Fruit fly (Drosophila melanogaster): Measurements from ENCODE around the gene CG15432.
A peak's percentile ranks its signal among the peaks of the same experiment; 100 is the strongest.

Gene CG15432

dm6 chr2L:4458119-4459056 lies 16.3 kb downstream of the CG15432 start, which contains the start of gene RpL27A (continued):
- TF ChIP-seq TFAM (GFP tag; optimal IDR thresholded peaks at IDR 0.05) (peak; percentile 17), CG7928 (GFP tag; optimal IDR thresholded peaks at IDR 0.05) (peak; percentile 39), ap (GFP tag; IDR thresholded peaks at IDR 0.05) (peak; percentile 61), CG9437 (GFP tag; optimal IDR thresholded peaks at IDR 0.05) (peak; percentile 59), eve (GFP tag; optimal IDR thresholded peaks at IDR 0.05) (no peak), lov (optimal IDR thresholded peaks at IDR 0.05) (no peak), lov (GFP tag; IDR thresholded peaks at IDR 0.05) (peak; percentile 79; the same call in 2 of the 3 replicates), CG5245 (GFP tag; optimal IDR thresholded peaks at IDR 0.05) (peak; percentile 65), CG1647 (GFP tag; optimal IDR thresholded peaks at IDR 0.05) (peak; percentile 60), psq (GFP tag; optimal IDR thresholded peaks at IDR 0.05) (peak; percentile 51), HmgZ (tag; optimal IDR thresholded peaks at IDR 0.05) (peak; percentile 75), Hsf (GFP tag; optimal IDR thresholded peaks at IDR 0.05) (peak; percentile 69), CG15479 (GFP tag; optimal IDR thresholded peaks at IDR 0.05) (no peak), CG17385 (GFP tag; optimal IDR thresholded peaks at IDR 0.05) (peak; percentile 87), Ssrp (tag; optimal IDR thresholded peaks at IDR 0.05) (peak; percentile 43), C15 (GFP tag; IDR thresholded peaks at IDR 0.05) (0 out of 3 replicates have a peak, but pooled peaks have one; percentile 68), Sry-β (GFP tag; optimal IDR thresholded peaks at IDR 0.05) (peak; percentile 70), CG10431 (GFP tag; optimal IDR thresholded peaks at IDR 0.05) (peak; percentile 90), gem (tag; optimal IDR thresholded peaks at IDR 0.05) (peak; percentile 81), CG6689 (GFP tag; IDR thresholded peaks at IDR 0.05) (peak; percentile 73), CG10267 (tag; optimal IDR thresholded peaks at IDR 0.05) (peak; percentile 83), H2.0 (GFP tag; IDR thresholded peaks at IDR 0.05) (peak; percentile 82), CG1603 (tag; optimal IDR thresholded peaks at IDR 0.05) (peak; percentile 87), chif (GFP tag; optimal IDR thresholded peaks at IDR 0.05) (peak; percentile 52 to 68), CG12769 (tag; optimal IDR thresholded peaks at IDR 0.05) (peak; percentile 72), CG1024 (GFP tag; IDR thresholded peaks at IDR 0.05) (peak; percentile 88), sima (GFP tag; optimal IDR thresholded peaks at IDR 0.05) (peak; percentile 50), MBD-R2 (GFP tag; IDR thresholded peaks at IDR 0.05) (peak; percentile 56), CG11560 (tag; IDR thresholded peaks at IDR 0.05) (no peak; the same call in 2 of the 3 replicates), Pdp1 (GFP tag; optimal IDR thresholded peaks at IDR 0.05) (peak; percentile 29 to 62), Dbx (GFP tag; IDR thresholded peaks at IDR 0.05) (peak; percentile 89)

DNA sequence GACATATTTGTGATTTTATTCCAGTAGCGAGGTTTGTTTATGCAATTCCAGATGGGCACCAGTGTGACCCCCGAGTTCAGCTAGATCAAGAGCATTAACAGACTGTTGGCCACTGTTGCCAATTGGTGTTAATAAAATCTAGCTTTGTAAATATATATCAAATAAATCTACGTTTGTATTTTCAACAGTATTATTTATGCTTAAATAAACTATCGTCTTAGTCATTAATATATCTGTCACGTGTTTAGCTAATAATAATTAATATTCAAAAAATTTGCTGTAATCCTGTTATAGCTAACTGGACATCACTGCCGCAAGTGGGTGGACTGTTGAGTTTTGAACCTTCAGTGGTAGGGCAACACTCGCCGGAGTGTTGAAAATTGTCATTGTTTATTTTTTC lies 17.4 kb downstream of the CG15432 start, which contains the start of the genes mRpL27 and CG15435:
mRpL27 (minus strand) TSS at position 96 of the 400 bp plus-strand sequence.
CG15435 (plus strand) TSS at position 187 of the 400 bp plus-strand sequence.
- TF ChIP-seq Ssrp (tag; optimal IDR thresholded peaks at IDR 0.05) (no peak), Fer3 (tag; optimal IDR thresholded peaks at IDR 0.05) (peak; percentile 44), CG12391 (tag; optimal IDR thresholded peaks at IDR 0.05) (peak; percentile 68), bsh (GFP tag; optimal IDR thresholded peaks at IDR 0.05) (peak in 1 of 2 experiments; percentile 21), Hsf (GFP tag; optimal IDR thresholded peaks at IDR 0.05) (peak; percentile 63), CG17829 (tag; optimal IDR thresholded peaks at IDR 0.05) (peak; percentile 59), Stat92E (GFP tag; optimal IDR thresholded peaks at IDR 0.05) (peak in 1 of 3 experiments; percentile 60), CG9797 (GFP tag; optimal IDR thresholded peaks at IDR 0.05) (peak; percentile 8), CG43689 (GFP tag; IDR thresholded peaks at IDR 0.05) (no peak), CG10979 (tag; optimal IDR thresholded peaks at IDR 0.05) (peak; percentile 20), chn (GFP tag; optimal IDR thresholded peaks at IDR 0.05) (peak; percentile 37), Eip74EF (GFP tag; optimal IDR thresholded peaks at IDR 0.05) (peak in 1 of 2 experiments; percentile 23), CG15696 (tag; optimal IDR thresholded peaks at IDR 0.05) (peak; percentile 30), CG8359 (GFP tag; optimal IDR thresholded peaks at IDR 0.05; ENCODE audit: borderline replicate concordance) (no peak), CG6683 (GFP tag; optimal IDR thresholded peaks at IDR 0.05) (peak; percentile 27), scrt (GFP tag; optimal IDR thresholded peaks at IDR 0.05) (peak; percentile 59), CG7556 (GFP tag; optimal IDR thresholded peaks at IDR 0.05) (peak; percentile 7), CG13775 (GFP tag; optimal IDR thresholded peaks at IDR 0.05) (peak; percentile 19), vnd (GFP tag; IDR thresholded peaks at IDR 0.05; ENCODE audit: partially characterized antibody) (no peak)
